Worm (Caenorhabditis elegans) whole organism, L2 larva: ENCODE data around the gene pld-1.

Experiments
- F13H6.1 ChIP-seq: sonication (generic microtip); optimal IDR thresholded peaks from 2 replicates; lab custom pipeline; 2016; ENCODE audit warnings: missing genetic modification characterization, missing compliant biosample characterization
- Y55F3AM.14 ChIP-seq: fragments of 200-800 bp; sonication (Bioruptor generic); optimal IDR thresholded peaks from 2 replicates; lab custom pipeline; 2018; ENCODE audit warnings: mild to moderate bottlenecking, missing genetic modification characterization, missing compliant biosample characterization
- alr-1 ChIP-seq: fragments of 150-350 bp; optimal IDR thresholded peaks from 2 replicates; lab custom pipeline; 2014; ENCODE audit warnings: missing biosample characterization, missing genetic modification characterization
- lin-11 ChIP-seq: fragments of 150-350 bp; sonication (generic microtip); optimal IDR thresholded peaks from 2 replicates; lab custom pipeline; 2014; ENCODE audit warnings: missing biosample characterization, missing genetic modification characterization, inconsistent platforms, mixed read lengths
- lin-39 ChIP-seq: fragments of 150-350 bp; optimal IDR thresholded peaks from 2 replicates; lab custom pipeline; 2014; ENCODE audit warnings: missing biosample characterization, missing genetic modification reagents, missing genetic modification characterization
- mbf-1 ChIP-seq: sonication (generic microtip); optimal IDR thresholded peaks from 2 replicates; lab custom pipeline; 2017; ENCODE audit warnings: missing biosample characterization, missing genetic modification characterization
- mdl-1 ChIP-seq, 2 experiments: fragments of 150-350 bp in 1 of 2; sonication (generic microtip) in 1 of 2; optimal IDR thresholded peaks; 2 replicates each; lab custom pipeline; 2017; ENCODE audit warnings: missing biosample characterization in 2 of 2, missing genetic modification characterization in 2 of 2
- nhr-11 ChIP-seq: fragments of 150-350 bp; optimal IDR thresholded peaks from 2 replicates; lab custom pipeline; 2014; ENCODE audit warnings: missing biosample characterization, missing genetic modification characterization
- nhr-12 ChIP-seq: fragments of 150-350 bp; optimal IDR thresholded peaks from 2 replicates; lab custom pipeline; 2014; ENCODE audit warnings: missing biosample characterization, missing genetic modification characterization
- peb-1 ChIP-seq: fragments of 150-350 bp; optimal IDR thresholded peaks from 2 replicates; lab custom pipeline; 2014; ENCODE audit warnings: missing biosample characterization, missing genetic modification characterization
- unc-55 ChIP-seq: fragments of 150-350 bp; sonication (generic microtip); optimal IDR thresholded peaks from 3 replicates; lab custom pipeline; 2014; ENCODE audit warnings: missing biosample characterization, missing genetic modification reagents, missing genetic modification characterization
- ztf-4 ChIP-seq: fragments of 150-350 bp; optimal IDR thresholded peaks from 2 replicates; lab custom pipeline; 2014; ENCODE audit warnings: missing biosample characterization, missing genetic modification characterization

pld-1 gene

DNA sequence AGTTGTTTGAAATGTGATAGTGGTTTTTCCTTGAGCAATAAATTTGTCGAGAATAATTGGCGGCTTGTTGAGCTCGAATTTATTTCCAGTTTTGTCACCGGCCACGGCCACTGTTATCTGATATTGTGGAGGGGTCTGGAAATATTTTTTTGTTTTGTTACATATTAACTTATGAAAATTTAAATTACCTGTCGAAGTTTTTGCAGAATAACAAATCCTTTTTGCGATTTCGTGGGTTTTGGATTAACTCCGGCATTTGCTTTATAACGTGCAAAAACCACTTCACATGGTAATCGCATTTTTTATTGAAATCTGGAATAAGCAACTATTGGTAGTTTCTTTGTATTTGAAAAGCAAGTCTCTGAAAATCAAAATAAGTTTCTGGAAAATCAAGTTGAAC lies 55.4 kb downstream of the pld-1 start, which contains the start of gene lrr-1:
TSS of gene lrr-1 (minus strand) at position 312 of the 400 bp plus-strand sequence.
- TF ChIP-seq peb-1 (tag; lab: Kevin White, UChicago) (no peak), nhr-11 (tag; lab: Kevin White, UChicago) (no peak), ztf-4 (tag; lab: Kevin White, UChicago) (no peak), F13H6.1 (tag; lab: Kevin White, UChicago) (no peak), alr-1 (no peak), mdl-1 (tag; optimal IDR thresholded peaks at IDR 0.05; lab: Kevin White, UChicago) (no peak), mbf-1 (tag; lab: Kevin White, UChicago) (no peak), lin-39 (tag; lab: Kevin White, UChicago) (no peak), Y55F3AM.14 (GFP tag; lab: Kevin White, UChicago) (no peak), nhr-12 (tag; lab: Kevin White, UChicago) (no peak), unc-55 (GFP tag; lab: Kevin White, UChicago) (no peak)

ce11 chrII:5033935-5034334 lies 57.6 kb downstream of the pld-1 start, which contains the start of gene F33G12.3:
Gene F33G12.3 (minus strand): TSS chrII:5034035.
- TF ChIP-seq lin-11 (tag; lab: Kevin White, UChicago) = no peak
